Fruit fly (Drosophila melanogaster) whole organism, embryonic: ENCODE results near the gene bark.

Source experiments
- CG10267 ChIP-seq: fragments of 200-800 bp; sonication (Bioruptor generic); optimal IDR thresholded peaks from 2 replicates; lab custom pipeline; 2018; ENCODE audit warnings: missing biosample characterization, mild to moderate bottlenecking, missing genetic modification characterization, moderate library complexity
- CG11695 ChIP-seq: fragments of 200-800 bp; sonication (Bioruptor generic); IDR thresholded peaks from 3 replicates; pipeline ENCODE4 v1.3.6; 2022; ENCODE audit warnings: missing biosample characterization, missing genetic modification characterization
- CG12391 ChIP-seq: fragments of 200-800 bp; sonication (Bioruptor generic); optimal IDR thresholded peaks from 3 replicates; lab custom pipeline; 2018; ENCODE audit warnings: missing biosample characterization, mild to moderate bottlenecking, missing genetic modification characterization, moderate library complexity
- CG13424 ChIP-seq: fragments of 200-800 bp; sonication (Bioruptor generic); optimal IDR thresholded peaks from 2 replicates; lab custom pipeline; 2019; ENCODE audit warnings: missing biosample characterization, mild to moderate bottlenecking, missing genetic modification characterization, moderate library complexity
- CG13775 ChIP-seq: fragments of 200-800 bp; sonication (Bioruptor generic); optimal IDR thresholded peaks from 3 replicates; lab custom pipeline; 2017; ENCODE audit warnings: missing biosample characterization, mild to moderate bottlenecking, missing genetic modification characterization
- CG15269 ChIP-seq: fragments of 200-800 bp; sonication (Bioruptor generic); optimal IDR thresholded peaks from 2 replicates; lab custom pipeline; 2018; ENCODE audit warnings: missing biosample characterization, mild to moderate bottlenecking, missing genetic modification characterization, moderate library complexity
- CG1529 ChIP-seq: fragments of 200-800 bp; sonication (Bioruptor generic); optimal IDR thresholded peaks from 3 replicates; lab custom pipeline; 2018; ENCODE audit warnings: missing biosample characterization, missing genetic modification characterization
- CG16815 ChIP-seq: fragments of 200-800 bp; sonication (Bioruptor generic); optimal IDR thresholded peaks from 3 replicates; lab custom pipeline; 2017; ENCODE audit warnings: missing biosample characterization, mild to moderate bottlenecking, missing genetic modification characterization
- CG31441 ChIP-seq: fragments of 200-800 bp; sonication (Bioruptor generic); IDR thresholded peaks from 2 replicates; pipeline ENCODE4 v1.3.6; 2022; ENCODE audit warnings: missing biosample characterization, missing genetic modification characterization
- CG33557 ChIP-seq: fragments of 200-800 bp; sonication (Bioruptor generic); optimal IDR thresholded peaks from 2 replicates; lab custom pipeline; 2019; ENCODE audit warnings: missing biosample characterization, mild to moderate bottlenecking, missing genetic modification characterization, moderate library complexity
- CG5245 ChIP-seq: fragments of 200-800 bp; sonication (Bioruptor generic); optimal IDR thresholded peaks from 3 replicates; lab custom pipeline; 2016; ENCODE audit warnings: missing biosample characterization, missing genetic modification characterization
- CG6689 ChIP-seq: fragments of 200-800 bp; sonication (Bioruptor generic); IDR thresholded peaks from 2 replicates; pipeline ENCODE4 v1.3.6; 2022; ENCODE audit warnings: missing biosample characterization, missing genetic modification characterization
- CG7839 ChIP-seq: fragments of 200-800 bp; sonication (Bioruptor generic); optimal IDR thresholded peaks from 3 replicates; lab custom pipeline; 2018; ENCODE audit warnings: missing biosample characterization, mild to moderate bottlenecking, missing genetic modification characterization, moderate library complexity
- CG8924 ChIP-seq: fragments of 200-800 bp; optimal IDR thresholded peaks from 3 replicates; lab custom pipeline; 2019; ENCODE audit warnings: missing biosample characterization, mild to moderate bottlenecking, missing genetic modification characterization, moderate library complexity
- CkIIα-i1 ChIP-seq: fragments of 200-800 bp; sonication (Bioruptor generic); IDR thresholded peaks from 2 replicates; pipeline ENCODE4 v1.3.6; 2022; ENCODE audit warnings: missing biosample characterization, missing genetic modification characterization
- Dp ChIP-seq: fragments of 200-800 bp; sonication (Bioruptor generic); optimal IDR thresholded peaks from 2 replicates; lab custom pipeline; 2018; ENCODE audit warnings: missing biosample characterization, mild to moderate bottlenecking, missing genetic modification characterization, moderate library complexity
- Gsc ChIP-seq: fragments of 200-800 bp; sonication (Bioruptor generic); IDR thresholded peaks from 2 replicates; pipeline ENCODE4 v1.3.6; 2022; ENCODE audit warnings: missing biosample characterization, missing genetic modification characterization
- H15 ChIP-seq: fragments of 200-800 bp; sonication (Bioruptor generic); IDR thresholded peaks from 3 replicates; pipeline ENCODE4 v1.3.6; 2022; ENCODE audit warnings: missing biosample characterization, missing genetic modification characterization
- HLH3B ChIP-seq: fragments of 200-800 bp; sonication (Bioruptor generic); IDR thresholded peaks from 2 replicates; pipeline ENCODE4 v1.3.6; 2022; ENCODE audit warnings: missing biosample characterization, missing genetic modification characterization
- MESR4 ChIP-seq: fragments of 200-800 bp; sonication (Bioruptor generic); optimal IDR thresholded peaks from 2 replicates; lab custom pipeline; 2018; ENCODE audit warnings: missing biosample characterization, mild to moderate bottlenecking, missing genetic modification characterization, moderate library complexity
- Myb ChIP-seq: fragments of 200-800 bp; sonication (Bioruptor generic); optimal IDR thresholded peaks from 2 replicates; lab custom pipeline; 2016; ENCODE audit warnings: missing biosample characterization, missing genetic modification characterization
- Nf-YB ChIP-seq: fragments of 200-800 bp; sonication (Bioruptor generic); optimal IDR thresholded peaks from 3 replicates; lab custom pipeline; 2019; ENCODE audit warnings: missing biosample characterization, mild to moderate bottlenecking, missing genetic modification characterization, moderate library complexity
- Nf-YC ChIP-seq: fragments of 200-800 bp; optimal IDR thresholded peaks from 3 replicates; lab custom pipeline; 2019; ENCODE audit warnings: missing biosample characterization, mild to moderate bottlenecking, missing genetic modification characterization, moderate library complexity
- Vsx1 ChIP-seq: fragments of 200-800 bp; sonication (Bioruptor generic); optimal IDR thresholded peaks from 2 replicates; lab custom pipeline; 2017; ENCODE audit warnings: missing biosample characterization, mild to moderate bottlenecking, missing genetic modification characterization, missing genetic modification reagents
- ase ChIP-seq: fragments of 200-800 bp; sonication (Bioruptor generic); IDR thresholded peaks from 3 replicates; pipeline ENCODE4 v1.3.6; 2022; ENCODE audit warnings: missing biosample characterization, missing genetic modification characterization
- bsh ChIP-seq, 2 experiments: fragments of 200-800 bp; sonication (Bioruptor generic); optimal IDR thresholded peaks; 2 replicates each; lab custom pipeline; 2017 to 2018; ENCODE audit warnings: mild to moderate bottlenecking in 2 of 2, missing biosample characterization in 2 of 2, missing genetic modification characterization in 2 of 2, moderate library complexity in 1 of 2
- dmrt99B ChIP-seq: fragments of 200-800 bp; sonication (Bioruptor generic); optimal IDR thresholded peaks from 2 replicates; lab custom pipeline; 2018; ENCODE audit warnings: missing biosample characterization, mild to moderate bottlenecking, missing genetic modification characterization, moderate library complexity
- grau ChIP-seq: fragments of 200-800 bp; optimal IDR thresholded peaks from 3 replicates; lab custom pipeline; 2019; ENCODE audit warnings: missing biosample characterization, mild to moderate bottlenecking, missing genetic modification characterization, moderate library complexity
- lab ChIP-seq: fragments of 200-800 bp; sonication (Bioruptor generic); optimal IDR thresholded peaks from 3 replicates; lab custom pipeline; 2017; ENCODE audit warnings: missing biosample characterization, missing genetic modification characterization, mild to moderate bottlenecking, moderate library complexity, missing genetic modification reagents
- mirr ChIP-seq: fragments of 200-800 bp; sonication (Bioruptor generic); optimal IDR thresholded peaks from 3 replicates; lab custom pipeline; 2018; ENCODE audit warnings: missing biosample characterization, mild to moderate bottlenecking, missing genetic modification characterization
- nerfin-1 ChIP-seq: fragments of 200-800 bp; sonication (Bioruptor generic); optimal IDR thresholded peaks from 3 replicates; lab custom pipeline; 2019; ENCODE audit warnings: missing biosample characterization, mild to moderate bottlenecking, missing genetic modification characterization, moderate library complexity
- org-1 ChIP-seq: fragments of 200-800 bp; sonication (Bioruptor generic); optimal IDR thresholded peaks from 2 replicates; lab custom pipeline; 2017; ENCODE audit warnings: missing biosample characterization, missing genetic modification characterization
- otp ChIP-seq: fragments of 200-800 bp; sonication (Bioruptor generic); IDR thresholded peaks from 3 replicates; pipeline ENCODE4, ENCODE4 v1.3.6; 2022; ENCODE audit warnings: missing biosample characterization, missing genetic modification characterization
- pan ChIP-seq, 4 experiments: fragments of >200 bp in 3 of 4; fragments of 200-800 bp in 1 of 4; sonication (Bioruptor generic) in 1 of 4; optimal IDR thresholded peaks in 3 of 4; IDR thresholded peaks in 1 of 4; 2 replicates each; pipeline versions ENCODE4 v1.3.6 to Lab custom; 2017 to 2022; ENCODE audit warnings: missing biosample characterization in 2 of 4, missing genetic modification characterization in 2 of 4, mixed read lengths in 1 of 4
- pfk ChIP-seq: fragments of 200-800 bp; sonication (Bioruptor generic); optimal IDR thresholded peaks from 2 replicates; lab custom pipeline; 2018; ENCODE audit warnings: missing biosample characterization, mild to moderate bottlenecking, missing genetic modification characterization, moderate library complexity
- run ChIP-seq: fragments of 200-800 bp; sonication (Bioruptor generic); optimal IDR thresholded peaks from 3 replicates; lab custom pipeline; 2018; ENCODE audit warnings: missing biosample characterization, mild to moderate bottlenecking, missing genetic modification characterization
- sc ChIP-seq, 3 experiments: fragments of >200 bp in 2 of 3; fragments of 200-800 bp in 1 of 3; sonication (Bioruptor generic) in 1 of 3; optimal IDR thresholded peaks; 2 replicates in 2 of 3; 3 replicates in 1 of 3; lab custom pipeline; 2017; ENCODE audit warnings: mild to moderate bottlenecking in 1 of 3, missing biosample characterization in 1 of 3, missing genetic modification characterization in 1 of 3, missing genetic modification reagents in 1 of 3
- sisA ChIP-seq: fragments of 200-800 bp; sonication (Bioruptor generic); IDR thresholded peaks from 2 replicates; pipeline ENCODE4 v1.3.6; 2022; ENCODE audit warnings: missing biosample characterization, missing genetic modification characterization
- sqz ChIP-seq: fragments of 200-800 bp; sonication (Bioruptor generic); optimal IDR thresholded peaks from 3 replicates; lab custom pipeline; 2018; ENCODE audit warnings: missing biosample characterization, mild to moderate bottlenecking, missing genetic modification characterization
- tin ChIP-seq: fragments of 200-800 bp; sonication (Bioruptor generic); optimal IDR thresholded peaks from 3 replicates; lab custom pipeline; 2016; ENCODE audit warnings: missing biosample characterization, missing genetic modification characterization
- toy ChIP-seq: fragments of 200-800 bp; sonication (Bioruptor generic); IDR thresholded peaks from 2 replicates; pipeline ENCODE4 v1.3.6; 2022; ENCODE audit warnings: missing biosample characterization, missing genetic modification characterization
- twi ChIP-seq: fragments of 200-800 bp; optimal IDR thresholded peaks from 2 replicates; lab custom pipeline; 2019; ENCODE audit warnings: missing biosample characterization, mild to moderate bottlenecking, missing genetic modification characterization, moderate library complexity
- zf30C ChIP-seq: fragments of 200-800 bp; sonication (Bioruptor generic); optimal IDR thresholded peaks from 3 replicates; lab custom pipeline; 2018; ENCODE audit warnings: missing biosample characterization, mild to moderate bottlenecking, missing genetic modification characterization
- zfh1 ChIP-seq: fragments of 200-800 bp; sonication (Bioruptor generic); IDR thresholded peaks from 3 replicates; pipeline ENCODE4 v1.3.6; 2022; ENCODE audit warnings: missing biosample characterization, missing genetic modification characterization

bark gene

dm6 chr2L:3769718-3770461 is 17.1 kb upstream of the bark start (continued):
- peak; percentile 8 for TF ChIP-seq CG33557 (GFP tag; lab: Kevin White, UChicago)
- TF ChIP-seq sc (optimal IDR thresholded peaks at IDR 0.05; lab: Kevin White, UChicago), result no peak
- TF ChIP-seq sc (GFP tag; optimal IDR thresholded peaks at IDR 0.05; lab: Kevin White, UChicago), result peak; percentile 38
- peak; percentile 69 for TF ChIP-seq grau (tag; lab: Kevin White, UChicago)
- TF ChIP-seq CG1529 (GFP tag; lab: Kevin White, UChicago), result peak; percentile 75
- peak; percentile 21 for TF ChIP-seq lab (GFP tag; lab: Kevin White, UChicago)
- peak; percentile 14; the same call in 1 of the 2 replicates for TF ChIP-seq sisA (GFP tag; lab: Robert Waterston, UW)
- peak; percentile 22 for TF ChIP-seq Vsx1
- peak; percentile 37 for TF ChIP-seq CG13775 (GFP tag; lab: Kevin White, UChicago)
- TF ChIP-seq Myb (GFP tag; lab: Kevin White, UChicago), result no peak
- TF ChIP-seq CG13424 (tag; lab: Kevin White, UChicago), result peak; percentile 67
- TF ChIP-seq pan (optimal IDR thresholded peaks at IDR 0.05; lab: Kevin White, UChicago), result no peak
- peak in 1 of 2 experiments; percentile 6 for TF ChIP-seq pan (GFP tag; optimal IDR thresholded peaks at IDR 0.05 in 1 of 2, IDR thresholded peaks at IDR 0.05 in 1 of 2)
- TF ChIP-seq CG11695 (GFP tag; lab: Robert Waterston, UW), result peak; percentile 52; the same call in 1 of the 3 replicates
- peak; percentile 34; the same call in 1 of the 2 replicates for TF ChIP-seq CG6689 (GFP tag; lab: Robert Waterston, UW)
- no peak for TF ChIP-seq toy (GFP tag; lab: Robert Waterston, UW)
- peak; percentile 80 for TF ChIP-seq CG8924 (tag; lab: Kevin White, UChicago)
- TF ChIP-seq Nf-YB (GFP tag; lab: Kevin White, UChicago), result peak; percentile 8
- TF ChIP-seq H15 (GFP tag; lab: Robert Waterston, UW), result no peak
- TF ChIP-seq ase (GFP tag; lab: Robert Waterston, UW), result no peak
- peak; percentile 47 for TF ChIP-seq nerfin-1 (tag; lab: Kevin White, UChicago)
- peak; percentile 24 for TF ChIP-seq run (tag; lab: Kevin White, UChicago)
- TF ChIP-seq CG5245, result peak; percentile 11
- peak; percentile 45; the same call in 1 of the 2 replicates for TF ChIP-seq HLH3B (GFP tag; lab: Robert Waterston, UW)
- TF ChIP-seq org-1, result peak; percentile 30
- peak; percentile 34 for TF ChIP-seq sqz
- TF ChIP-seq MESR4 (GFP tag; lab: Kevin White, UChicago), result no peak
- TF ChIP-seq CG16815 (GFP tag; lab: Kevin White, UChicago), result peak; percentile 3
- 0 out of 3 replicates have a peak, but pooled peaks have one; percentile 5 for TF ChIP-seq otp (GFP tag; lab: Robert Waterston, UW)
- TF ChIP-seq CG15269 (tag; lab: Kevin White, UChicago), result peak; percentile 62
- peak; percentile 66 for TF ChIP-seq CG7839 (tag; lab: Kevin White, UChicago)
- no peak for TF ChIP-seq CkIIα-i1
- TF ChIP-seq mirr (GFP tag; lab: Kevin White, UChicago), result no peak
- TF ChIP-seq CG12391 (tag; lab: Kevin White, UChicago), result peak; percentile 77
- TF ChIP-seq Gsc (GFP tag; lab: Robert Waterston, UW), result no peak
- TF ChIP-seq zf30C (GFP tag; lab: Kevin White, UChicago), result peak; percentile 70
- no peak for TF ChIP-seq Dp
- TF ChIP-seq tin (GFP tag; lab: Kevin White, UChicago), result peak; percentile 14
- TF ChIP-seq dmrt99B (tag; lab: Kevin White, UChicago), result peak; percentile 79
- TF ChIP-seq pfk (GFP tag; lab: Kevin White, UChicago), result no peak
- peak; percentile 41 for TF ChIP-seq twi (tag; lab: Kevin White, UChicago)
- 0 out of 3 replicates have a peak, but pooled peaks have one; percentile 4 for TF ChIP-seq zfh1
- peak; percentile 79 for TF ChIP-seq CG31441 (GFP tag; lab: Robert Waterston, UW)
- TF ChIP-seq CG10267 (tag; lab: Kevin White, UChicago), result peak; percentile 64
- TF ChIP-seq bsh (GFP tag; optimal IDR thresholded peaks at IDR 0.05; lab: Kevin White, UChicago), result peak; percentile 47 to 79
- peak; percentile 10 for TF ChIP-seq Nf-YC
- TF ChIP-seq, all 482 proteins: peak for 140
